Worm (Caenorhabditis elegans): ENCODE results near the gene sax-1.

- TF ChIP-seq rcor-1 (GFP tag; IDR thresholded peaks at IDR 0.05) (no peak), lag-1 (GFP tag; IDR thresholded peaks at IDR 0.05) (no peak), pha-4 (tag; optimal IDR thresholded peaks at IDR 0.05) (no peak), let-526 (GFP tag; IDR thresholded peaks at IDR 0.05) (no peak), snpc-1.3 (tag; optimal IDR thresholded peaks at IDR 0.05; ENCODE audit: insufficient read depth) (no peak), unc-62 (GFP tag; optimal IDR thresholded peaks at IDR 0.05) (no peak), die-1 (tag; optimal IDR thresholded peaks at IDR 0.05) (no peak), B0019.2 (GFP tag; conservative IDR thresholded peaks at IDR 0.05) (no peak)
Measured at ce11 chrX:3628016-3628415, 21.9 kb downstream of the sax-1 start, which contains the start of gene vep-2.

All from whole organism, young adult.